Fruit fly (Drosophila melanogaster): ENCODE results near the gene side-VII.

side-VII gene

dm6 chr3R:9702567-9702966 lies 37.2 kb downstream of the side-VII start:
- TF ChIP-seq CG6854 (GFP tag; optimal IDR thresholded peaks at IDR 0.05) (peak; percentile 84), nerfin-2 (GFP tag; IDR thresholded peaks at IDR 0.05; ENCODE audit: partially characterized antibody) (no peak), CG15073 (GFP tag; optimal IDR thresholded peaks at IDR 0.05) (peak; percentile 55), CG6683 (GFP tag; optimal IDR thresholded peaks at IDR 0.05) (peak; percentile 74), tap (tag; optimal IDR thresholded peaks at IDR 0.05) (peak; percentile 92), CG2120 (GFP tag; optimal IDR thresholded peaks at IDR 0.05) (peak; percentile 91), abd-A (tag; optimal IDR thresholded peaks at IDR 0.05) (peak; percentile 22), lmd (GFP tag; IDR thresholded peaks at IDR 0.05) (no peak), seq (GFP tag; IDR thresholded peaks at IDR 0.05) (no peak), Gug (GFP tag; IDR thresholded peaks at IDR 0.05) (peak; percentile 77), Xbp1 (GFP tag; optimal IDR thresholded peaks at IDR 0.05) (peak; percentile 89), CG14014 (GFP tag; IDR thresholded peaks at IDR 0.05) (no peak), Hmr (GFP tag; optimal IDR thresholded peaks at IDR 0.05) (peak; percentile 93), Sox102F (GFP tag; optimal IDR thresholded peaks at IDR 0.05) (peak; percentile 90), CG4328 (GFP tag; optimal IDR thresholded peaks at IDR 0.05) (peak; percentile 55), Lim3 (GFP tag; IDR thresholded peaks at IDR 0.05) (no peak), CG4424 (GFP tag; optimal IDR thresholded peaks at IDR 0.05) (peak; percentile 88), her (GFP tag; optimal IDR thresholded peaks at IDR 0.05) (peak; percentile 76), Bteb2 (GFP tag; optimal IDR thresholded peaks at IDR 0.05) (peak; percentile 81), Ptx1 (GFP tag; IDR thresholded peaks at IDR 0.05) (no peak), Eip74EF (GFP tag; optimal IDR thresholded peaks at IDR 0.05) (peak in 1 of 2 experiments; percentile 94), CG7357 (GFP tag; IDR thresholded peaks at IDR 0.05) (peak; percentile 80), NFAT (GFP tag; IDR thresholded peaks at IDR 0.05) (no peak), cas (GFP tag; IDR thresholded peaks at IDR 0.05) (no peak), Abd-B (GFP tag; optimal IDR thresholded peaks at IDR 0.05) (peak; percentile 78), CG10565 (GFP tag; optimal IDR thresholded peaks at IDR 0.05) (peak; percentile 55), Spps (tag; optimal IDR thresholded peaks at IDR 0.05) (peak; percentile 61), HLH4C (GFP tag; IDR thresholded peaks at IDR 0.05; ENCODE audit: partially characterized antibody) (no peak), twi (tag; optimal IDR thresholded peaks at IDR 0.05) (peak; percentile 61), inv (GFP tag; IDR thresholded peaks at IDR 0.05; ENCODE audit: partially characterized antibody) (no peak), wek (GFP tag; optimal IDR thresholded peaks at IDR 0.05) (peak; percentile 80), HHEX (GFP tag; optimal IDR thresholded peaks at IDR 0.05) (peak; percentile 88), GATAe (GFP tag; conservative IDR thresholded peaks at IDR 0.05) (no peak), CG15696 (tag; optimal IDR thresholded peaks at IDR 0.05) (peak; percentile 69), CG6689 (GFP tag; IDR thresholded peaks at IDR 0.05) (no peak), peb (GFP tag; IDR thresholded peaks at IDR 0.05) (no peak), BtbVII (GFP tag; optimal IDR thresholded peaks at IDR 0.05) (peak; percentile 92), CG9215 (GFP tag; IDR thresholded peaks at IDR 0.05) (no peak), wor (GFP tag; IDR thresholded peaks at IDR 0.05) (no peak), mirr (GFP tag; optimal IDR thresholded peaks at IDR 0.05) (peak; percentile 73), CG13287 (GFP tag; IDR thresholded peaks at IDR 0.05; ENCODE audit: partially characterized antibody) (no peak), trh (GFP tag; optimal IDR thresholded peaks at IDR 0.05) (peak; percentile 45), CG18476 (GFP tag; optimal IDR thresholded peaks at IDR 0.05) (peak; percentile 85), CG6791 (GFP tag; IDR thresholded peaks at IDR 0.05; ENCODE audit: partially characterized antibody) (no peak), CG1233 (GFP tag; optimal IDR thresholded peaks at IDR 0.05) (peak; percentile 89), CG12104 (GFP tag; optimal IDR thresholded peaks at IDR 0.05) (peak; percentile 79), CG12391 (tag; optimal IDR thresholded peaks at IDR 0.05) (peak; percentile 91), CG2116 (GFP tag; optimal IDR thresholded peaks at IDR 0.05) (peak; percentile 66), CG8359 (GFP tag; optimal IDR thresholded peaks at IDR 0.05; ENCODE audit: borderline replicate concordance) (peak; percentile 62), CG9876 (GFP tag; optimal IDR thresholded peaks at IDR 0.05) (peak; percentile 38)

All from whole organism, embryonic.